Worm (Caenorhabditis elegans): ENCODE results near the gene AH9.4.

DNA sequence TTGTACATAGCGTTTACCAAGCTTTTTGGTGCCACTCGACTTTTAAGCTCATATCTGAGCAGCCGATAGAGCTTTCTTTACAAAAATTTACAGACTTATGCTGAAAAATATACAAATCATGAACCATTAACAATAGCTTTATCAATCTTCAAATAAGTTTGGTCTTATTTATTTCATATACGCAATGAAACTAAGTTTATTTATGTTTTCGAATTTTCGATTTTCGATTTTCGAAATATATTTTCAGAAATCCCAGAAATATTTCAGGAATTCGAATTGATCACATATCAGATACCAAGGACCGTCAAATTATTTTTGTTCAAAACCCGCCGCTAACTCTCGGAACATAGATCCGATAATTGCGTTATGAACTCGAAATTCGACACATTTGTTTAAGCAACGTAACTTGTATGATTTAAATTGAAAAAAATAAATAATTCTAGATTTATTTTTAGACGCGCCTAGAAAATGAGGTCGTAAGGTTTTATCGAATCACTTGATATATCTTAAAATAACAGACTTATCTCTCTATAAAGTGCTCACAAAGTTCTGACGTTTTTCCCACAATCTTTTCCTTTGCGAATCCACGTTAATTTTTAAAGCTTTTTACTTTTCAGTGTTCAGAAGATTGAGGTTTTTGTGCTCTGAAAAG, 32.9 kb downstream of the AH9.4 start:
- TF ChIP-seq him-1 (tag; optimal IDR thresholded peaks at IDR 0.05) (no peak), W03F9.2 (tag; optimal IDR thresholded peaks at IDR 0.05) (no peak), dao-5 (tag; optimal IDR thresholded peaks at IDR 0.05) (no peak)
